Worm (Caenorhabditis elegans) whole organism, mixed stage, embryonic: ENCODE measurements around the gene vap-1.

Experiments
- blmp-1 ChIP-seq: fragments of 150-350 bp; optimal IDR thresholded peaks from 2 replicates; lab custom pipeline; 2014; ENCODE audit warnings: missing biosample characterization, missing genetic modification characterization
- nhr-12 ChIP-seq: fragments of 150-350 bp; optimal IDR thresholded peaks from 2 replicates; lab custom pipeline; 2014; ENCODE audit warnings: missing biosample characterization, missing genetic modification characterization
- snpc-4 ChIP-seq: fragments of 150-350 bp; optimal IDR thresholded peaks from 2 replicates; lab custom pipeline; 2014; ENCODE audit warnings: missing biosample characterization, missing genetic modification characterization
- sptf-1 ChIP-seq: sonication (generic microtip); optimal IDR thresholded peaks from 2 replicates; lab custom pipeline; 2017; ENCODE audit warnings: mild to moderate bottlenecking, missing genetic modification characterization, moderate library complexity, missing compliant biosample characterization
- unc-39 ChIP-seq: fragments of 150-350 bp; optimal IDR thresholded peaks from 2 replicates; lab custom pipeline; 2014; ENCODE audit warnings: missing biosample characterization, missing genetic modification characterization

ce11 chrX:17374534-17374933, 21.8 kb downstream of the vap-1 start, which contains the start of gene F10D7.3:
- TF ChIP-seq unc-39 (tag; lab: Kevin White, UChicago) = no peak
- no peak for TF ChIP-seq blmp-1 (tag; lab: Kevin White, UChicago)
- no peak for TF ChIP-seq nhr-12 (tag; lab: Kevin White, UChicago)
- TF ChIP-seq snpc-4 = no peak
- no peak for TF ChIP-seq sptf-1 (tag; lab: Kevin White, UChicago)
